Worm (Caenorhabditis elegans) whole organism, late embryonic: ENCODE data around the gene W04B5.5.
A peak's percentile ranks its signal among the peaks of the same experiment; 100 is the strongest.

Source experiments
- C08G9.2 ChIP-seq: sonication (generic microtip); optimal IDR thresholded peaks from 2 replicates; lab custom pipeline; 2016; ENCODE audit warnings: mild to moderate bottlenecking, missing genetic modification characterization, moderate library complexity, missing compliant biosample characterization
- T23F11.4 ChIP-seq: fragments of 200-800 bp; sonication (Bioruptor generic); optimal IDR thresholded peaks from 2 replicates; lab custom pipeline; 2018; ENCODE audit warnings: mild to moderate bottlenecking, missing genetic modification characterization, missing compliant biosample characterization
- Y22D7AL.16 ChIP-seq: sonication (generic microtip); optimal IDR thresholded peaks from 2 replicates; lab custom pipeline; 2016; ENCODE audit warnings: missing genetic modification characterization, missing compliant biosample characterization
- ama-1 ChIP-seq: fragments of 150-350 bp; optimal IDR thresholded peaks from 2 replicates; lab custom pipeline; 2014
- ceh-18 ChIP-seq: sonication (generic microtip); optimal IDR thresholded peaks from 2 replicates; lab custom pipeline; 2016; ENCODE audit warnings: missing genetic modification characterization, missing compliant biosample characterization
- ceh-22 ChIP-seq: sonication (generic microtip); optimal IDR thresholded peaks from 2 replicates; lab custom pipeline; 2017; ENCODE audit warnings: missing biosample characterization, missing genetic modification characterization
- ceh-30 ChIP-seq: fragments of 150-350 bp; optimal IDR thresholded peaks from 2 replicates; lab custom pipeline; 2014; ENCODE audit warnings: missing biosample characterization, missing genetic modification characterization
- ceh-31 ChIP-seq: sonication (generic microtip); optimal IDR thresholded peaks from 2 replicates; lab custom pipeline; 2016; ENCODE audit warnings: missing genetic modification characterization, missing compliant biosample characterization
- ceh-48 ChIP-seq: sonication (generic microtip); optimal IDR thresholded peaks from 2 replicates; lab custom pipeline; 2016; ENCODE audit warnings: missing genetic modification characterization, inconsistent platforms, missing compliant biosample characterization
- ceh-6 ChIP-seq: fragments of 200-800 bp; sonication (Bioruptor generic); optimal IDR thresholded peaks from 2 replicates; lab custom pipeline; 2018; ENCODE audit warnings: mild to moderate bottlenecking, missing genetic modification characterization, missing compliant biosample characterization
- ceh-9 ChIP-seq: sonication (generic microtip); optimal IDR thresholded peaks from 2 replicates; lab custom pipeline; 2016; ENCODE audit warnings: mild to moderate bottlenecking, missing genetic modification characterization, inconsistent platforms, missing compliant biosample characterization
- dmd-4 ChIP-seq: sonication (generic microtip); optimal IDR thresholded peaks from 2 replicates; lab custom pipeline; 2016; ENCODE audit warnings: borderline replicate concordance, missing genetic modification characterization, missing compliant biosample characterization
- eyg-1 ChIP-seq: sonication (generic microtip); optimal IDR thresholded peaks from 2 replicates; lab custom pipeline; 2016; ENCODE audit warnings: missing genotype, missing genetic modification characterization, missing compliant biosample characterization
- fkh-6 ChIP-seq: sonication (generic microtip); optimal IDR thresholded peaks from 2 replicates; lab custom pipeline; 2016; ENCODE audit warnings: missing genetic modification characterization, missing compliant biosample characterization
- hlh-13 ChIP-seq: fragments of 200-800 bp; sonication (Bioruptor generic); optimal IDR thresholded peaks from 2 replicates; lab custom pipeline; 2018; ENCODE audit warnings: mild to moderate bottlenecking, missing genetic modification characterization, missing compliant biosample characterization
- hlh-15 ChIP-seq: sonication (generic microtip); optimal IDR thresholded peaks from 2 replicates; lab custom pipeline; 2016; ENCODE audit warnings: missing genetic modification characterization, missing compliant biosample characterization
- hlh-6 ChIP-seq: sonication (generic microtip); optimal IDR thresholded peaks from 2 replicates; lab custom pipeline; 2016; ENCODE audit warnings: missing genotype, missing genetic modification characterization, missing compliant biosample characterization
- mec-3 ChIP-seq: sonication (generic microtip); optimal IDR thresholded peaks from 2 replicates; lab custom pipeline; 2016; ENCODE audit warnings: borderline replicate concordance, missing genetic modification characterization, missing compliant biosample characterization
- nfya-1 ChIP-seq: sonication (generic microtip); optimal IDR thresholded peaks from 2 replicates; lab custom pipeline; 2017; ENCODE audit warnings: missing genetic modification characterization, mild to moderate bottlenecking, missing compliant biosample characterization, antibody characterized with exemption, moderate library complexity
- nhr-232 ChIP-seq: sonication (generic microtip); optimal IDR thresholded peaks from 2 replicates; lab custom pipeline; 2016; ENCODE audit warnings: missing genetic modification characterization, missing compliant biosample characterization
- npax-4 ChIP-seq: sonication (generic microtip); optimal IDR thresholded peaks from 2 replicates; lab custom pipeline; 2016; ENCODE audit warnings: missing genetic modification characterization, missing compliant biosample characterization
- odd-2 ChIP-seq: sonication (generic microtip); optimal IDR thresholded peaks from 2 replicates; lab custom pipeline; 2017; ENCODE audit warnings: antibody characterized with exemption, mild to moderate bottlenecking, missing genetic modification characterization, missing compliant biosample characterization
- pat-9 ChIP-seq: fragments of 200-800 bp; sonication (Bioruptor generic); optimal IDR thresholded peaks from 2 replicates; lab custom pipeline; 2018; ENCODE audit warnings: mild to moderate bottlenecking, missing genetic modification characterization, moderate library complexity, missing compliant biosample characterization
- pax-1 ChIP-seq: fragments of 150-350 bp; optimal IDR thresholded peaks from 2 replicates; lab custom pipeline; 2014; ENCODE audit warnings: missing biosample characterization, missing genetic modification characterization
- pha-4 ChIP-seq: fragments of 150-350 bp; optimal IDR thresholded peaks from 2 replicates; lab custom pipeline; 2018; ENCODE audit warnings: missing biosample characterization, missing genetic modification reagents, missing genetic modification characterization
- pros-1 ChIP-seq: fragments of 150-350 bp; optimal IDR thresholded peaks from 2 replicates; lab custom pipeline; 2014; ENCODE audit warnings: missing biosample characterization, missing genetic modification reagents, missing genetic modification characterization
- sdc-2 ChIP-seq: sonication (generic microtip); optimal IDR thresholded peaks from 2 replicates; lab custom pipeline; 2016; ENCODE audit warnings: missing genotype, missing genetic modification characterization, missing compliant biosample characterization
- sox-2 ChIP-seq: fragments of 200-800 bp; sonication (Bioruptor generic); IDR thresholded peaks from 2 replicates; pipeline ENCODE4 v1.3.6; 2022; ENCODE audit warnings: missing genetic modification reagents, missing genetic modification characterization, missing compliant biosample characterization
- tbx-7 ChIP-seq: sonication (generic microtip); optimal IDR thresholded peaks from 2 replicates; lab custom pipeline; 2016; ENCODE audit warnings: missing genotype, missing genetic modification characterization, missing compliant biosample characterization
- unc-3 ChIP-seq, 2 experiments: fragments of 200-800 bp in 1 of 2; sonication (Bioruptor generic) in 1 of 2; sonication (generic microtip) in 1 of 2; conservative IDR thresholded peaks in 1 of 2; optimal IDR thresholded peaks in 1 of 2; 2 replicates each; pipeline versions ENCODE4 v1.3.6 to Lab custom; 2016 to 2022; ENCODE audit warnings: missing compliant biosample characterization in 2 of 2, missing genetic modification characterization in 2 of 2, missing genetic modification reagents in 1 of 2
- unc-42 ChIP-seq: sonication (generic microtip); optimal IDR thresholded peaks from 2 replicates; lab custom pipeline; 2016; ENCODE audit warnings: missing genotype, missing genetic modification characterization, missing compliant biosample characterization
- unc-55 ChIP-seq: sonication (generic microtip); optimal IDR thresholded peaks from 2 replicates; lab custom pipeline; 2017; ENCODE audit warnings: missing biosample characterization, missing genetic modification reagents, missing genetic modification characterization

Gene W04B5.5

ce11 chrIII:2393666-2394154 lies 24.3 kb downstream of the W04B5.5 start:
- TF ChIP-seq T23F11.4 (GFP tag; lab: Kevin White, UChicago) (no peak), odd-2 (no peak), ceh-6 (GFP tag; lab: Kevin White, UChicago) (no peak), tbx-7 (tag; lab: Kevin White, UChicago) (no peak), pha-4 (tag; lab: Kevin White, UChicago) (no peak), ceh-22 (tag; lab: Kevin White, UChicago) (no peak), hlh-15 (no peak), ama-1 (lab: Kevin White, UChicago) (no peak), sox-2 (no peak), mec-3 (tag; lab: Kevin White, UChicago) (no peak), Y22D7AL.16 (tag; lab: Kevin White, UChicago) (no peak), pros-1 (tag; lab: Kevin White, UChicago) (no peak), unc-3 (GFP tag; conservative IDR thresholded peaks at IDR 0.05; lab: Robert Waterston, UW) (no peak), unc-3 (tag; optimal IDR thresholded peaks at IDR 0.05; lab: Kevin White, UChicago) (no peak), nhr-232 (tag; lab: Kevin White, UChicago) (no peak)

ce11 chrIII:2391704-2392103 lies 26.3 kb downstream of the W04B5.5 start:
- no peak for TF ChIP-seq odd-2
- TF ChIP-seq npax-4 (tag; lab: Kevin White, UChicago), result no peak
- no peak for TF ChIP-seq pax-1 (tag; lab: Kevin White, UChicago)
- TF ChIP-seq ceh-9 (tag; lab: Kevin White, UChicago), result no peak
- TF ChIP-seq dmd-4 (tag; lab: Kevin White, UChicago), result no peak
- TF ChIP-seq C08G9.2, result no peak
- TF ChIP-seq unc-42 (tag; lab: Kevin White, UChicago), result peak; percentile 83
- no peak for TF ChIP-seq ama-1 (lab: Kevin White, UChicago)
- no peak for TF ChIP-seq unc-55
- TF ChIP-seq, all 69 proteins: peak for 1

- TF ChIP-seq odd-2 (no peak), ceh-18 (tag; lab: Kevin White, UChicago) (no peak), sdc-2 (tag; lab: Kevin White, UChicago) (no peak)
Measured at ce11 chrIII:2386483-2386882, 31.5 kb downstream of the W04B5.5 start, which contains the start of gene H14E04.3. H14E04.3 (minus strand) TSS chrIII:2386583.

ce11 chrIII:2384364-2384763 lies 33.6 kb downstream of the W04B5.5 start:
- TF ChIP-seq dmd-4 (tag; lab: Kevin White, UChicago), result no peak
- peak; percentile 42 for TF ChIP-seq ceh-48 (tag; lab: Kevin White, UChicago)
- TF ChIP-seq, all 69 proteins: peak for 1

ce11 chrIII:2375918-2376317 lies 42.1 kb downstream of the W04B5.5 start, which contains the start of gene H14E04.2:
H14E04.2 (plus strand) TSS chrIII:2376193.
- TF ChIP-seq sdc-2 (tag; lab: Kevin White, UChicago), result no peak
- TF ChIP-seq hlh-13 (GFP tag; lab: Kevin White, UChicago), result no peak
- TF ChIP-seq eyg-1 (tag; lab: Kevin White, UChicago), result no peak
- TF ChIP-seq unc-42 (tag; lab: Kevin White, UChicago), result peak; percentile 28
- TF ChIP-seq ceh-9 (tag; lab: Kevin White, UChicago), result no peak
- TF ChIP-seq ceh-48 (tag; lab: Kevin White, UChicago), result peak; percentile 89
- TF ChIP-seq fkh-6 (tag; lab: Kevin White, UChicago), result no peak
- TF ChIP-seq pat-9, result no peak
- TF ChIP-seq hlh-6 (tag; lab: Kevin White, UChicago), result no peak
- TF ChIP-seq nfya-1 (tag; lab: Kevin White, UChicago), result peak; percentile 47
- TF ChIP-seq unc-3 (GFP tag; conservative IDR thresholded peaks at IDR 0.05; lab: Robert Waterston, UW), result no peak
- TF ChIP-seq unc-3 (tag; optimal IDR thresholded peaks at IDR 0.05; lab: Kevin White, UChicago), result peak; percentile 13
- TF ChIP-seq ceh-30 (tag; lab: Kevin White, UChicago), result no peak
- peak; percentile 3 for TF ChIP-seq ceh-31
